2 fruit fly cellular contexts compared by ENCODE assay signal in genomic region chr3L:17992598-17992997, dm6.
A peak's percentile ranks its signal among the peaks of the same experiment; 100 is the strongest.
TF ChIP-seq lines count a peak whose summit lies in the region.

No protein-coding gene starts in this region.

- TF ChIP-seq CTCF in whole organism, embryonic (GFP tag; optimal IDR thresholded peaks at IDR 0.05; lab: Kevin White, UChicago), result no peak

TF ChIP-seq in whole organism, embryonic, 481 proteins besides CTCF, POLR2A, EP300 and RAD21 (continues in another document):
- TF ChIP-seq da (GFP tag; optimal IDR thresholded peaks at IDR 0.05; lab: Kevin White, UChicago), result no peak
- TF ChIP-seq CG3065 (GFP tag; optimal IDR thresholded peaks at IDR 0.05; lab: Kevin White, UChicago), result no peak
- TF ChIP-seq Tbp (GFP tag; optimal IDR thresholded peaks at IDR 0.05; lab: Kevin White, UChicago), result no peak
- no peak for TF ChIP-seq trh (GFP tag; optimal IDR thresholded peaks at IDR 0.05; lab: Kevin White, UChicago)
- TF ChIP-seq YL-1 (GFP tag; optimal IDR thresholded peaks at IDR 0.05; lab: Kevin White, UChicago), result no peak
- TF ChIP-seq lov (optimal IDR thresholded peaks at IDR 0.05; lab: Kevin White, UChicago), result no peak
- TF ChIP-seq lov (GFP tag; IDR thresholded peaks at IDR 0.05; lab: Robert Waterston, UW), result no peak
- TF ChIP-seq scrt (GFP tag; optimal IDR thresholded peaks at IDR 0.05; lab: Kevin White, UChicago), result peak; percentile 67
- no peak for TF ChIP-seq CG43689 (GFP tag; IDR thresholded peaks at IDR 0.05; lab: Robert Waterston, UW)
- no peak for TF ChIP-seq caup (GFP tag; optimal IDR thresholded peaks at IDR 0.05; lab: Kevin White, UChicago; ENCODE audit: severe bottlenecking)
- no peak for TF ChIP-seq CG8089 (GFP tag; optimal IDR thresholded peaks at IDR 0.05; lab: Kevin White, UChicago)
- TF ChIP-seq CG6791 (GFP tag; IDR thresholded peaks at IDR 0.05; lab: Robert Waterston, UW; ENCODE audit: partially characterized antibody), result 0 out of 3 replicates have a peak, but pooled peaks have one; percentile 11
- no peak for TF ChIP-seq CG16813 (GFP tag; IDR thresholded peaks at IDR 0.05; lab: Robert Waterston, UW; ENCODE audit: partially characterized antibody)
- TF ChIP-seq pum (GFP tag; optimal IDR thresholded peaks at IDR 0.05; lab: Kevin White, UChicago), result no peak
- no peak for TF ChIP-seq ash1 (GFP tag; optimal IDR thresholded peaks at IDR 0.05; lab: Kevin White, UChicago)
- no peak for TF ChIP-seq wor (GFP tag; IDR thresholded peaks at IDR 0.05; lab: Robert Waterston, UW)
- no peak for TF ChIP-seq Bteb2 (GFP tag; optimal IDR thresholded peaks at IDR 0.05; lab: Kevin White, UChicago)
- TF ChIP-seq CG4328 (GFP tag; optimal IDR thresholded peaks at IDR 0.05; lab: Kevin White, UChicago), result no peak
- TF ChIP-seq lmd (GFP tag; IDR thresholded peaks at IDR 0.05; lab: Robert Waterston, UW), result 0 out of 2 replicates have a peak, but pooled peaks have one; percentile 8
- no peak for TF ChIP-seq hth (optimal IDR thresholded peaks at IDR 0.05; lab: Kevin White, UChicago)
- peak; percentile 94 for TF ChIP-seq CG18476 (GFP tag; optimal IDR thresholded peaks at IDR 0.05; lab: Kevin White, UChicago)
- TF ChIP-seq Aef1 (GFP tag; IDR thresholded peaks at IDR 0.05; lab: Robert Waterston, UW), result no peak
- TF ChIP-seq toy (GFP tag; IDR thresholded peaks at IDR 0.05; lab: Robert Waterston, UW), result no peak
- no peak for TF ChIP-seq kay (GFP tag; optimal IDR thresholded peaks at IDR 0.05; lab: Kevin White, UChicago)
- no peak for TF ChIP-seq Six4 (GFP tag; optimal IDR thresholded peaks at IDR 0.05; lab: Kevin White, UChicago)
- no peak for TF ChIP-seq NC2β (GFP tag; optimal IDR thresholded peaks at IDR 0.05; lab: Kevin White, UChicago)
- TF ChIP-seq CrebB (tag; optimal IDR thresholded peaks at IDR 0.05; lab: Kevin White, UChicago), result no peak
- TF ChIP-seq CG11085 (GFP tag; IDR thresholded peaks at IDR 0.05; lab: Robert Waterston, UW), result no peak
- TF ChIP-seq CG10543 (GFP tag; optimal IDR thresholded peaks at IDR 0.05; lab: Kevin White, UChicago), result no peak
- no peak for TF ChIP-seq CG2120 (GFP tag; optimal IDR thresholded peaks at IDR 0.05; lab: Kevin White, UChicago)
- no peak for TF ChIP-seq CG12659 (GFP tag; optimal IDR thresholded peaks at IDR 0.05; lab: Kevin White, UChicago)
- TF ChIP-seq Meics (GFP tag; optimal IDR thresholded peaks at IDR 0.05; lab: Kevin White, UChicago), result no peak
- TF ChIP-seq BtbVII (GFP tag; optimal IDR thresholded peaks at IDR 0.05; lab: Kevin White, UChicago), result no peak
- no peak for TF ChIP-seq CG17568 (GFP tag; optimal IDR thresholded peaks at IDR 0.05; lab: Kevin White, UChicago)
- no peak for TF ChIP-seq Nf-YB (GFP tag; optimal IDR thresholded peaks at IDR 0.05; lab: Kevin White, UChicago)
- TF ChIP-seq CG30403 (GFP tag; optimal IDR thresholded peaks at IDR 0.05; lab: Kevin White, UChicago), result no peak
- TF ChIP-seq Gsc (GFP tag; IDR thresholded peaks at IDR 0.05; lab: Robert Waterston, UW), result no peak
- TF ChIP-seq CG3995 (GFP tag; optimal IDR thresholded peaks at IDR 0.05; lab: Kevin White, UChicago), result no peak
- TF ChIP-seq CG18764 (GFP tag; optimal IDR thresholded peaks at IDR 0.05; lab: Kevin White, UChicago), result no peak
- no peak for TF ChIP-seq CG34422 (GFP tag; IDR thresholded peaks at IDR 0.05; lab: Robert Waterston, UW)
- peak; percentile 98 for TF ChIP-seq Hey (tag; optimal IDR thresholded peaks at IDR 0.05; lab: Kevin White, UChicago)
- TF ChIP-seq shn (GFP tag; optimal IDR thresholded peaks at IDR 0.05; lab: Kevin White, UChicago), result no peak
- TF ChIP-seq chinmo (GFP tag; IDR thresholded peaks at IDR 0.05; lab: Robert Waterston, UW; ENCODE audit: partially characterized antibody), result no peak
- TF ChIP-seq CG2199 (GFP tag; IDR thresholded peaks at IDR 0.05; lab: Robert Waterston, UW), result no peak
- no peak for TF ChIP-seq repo (GFP tag; optimal IDR thresholded peaks at IDR 0.05; lab: Kevin White, UChicago)
- TF ChIP-seq chif (GFP tag; optimal IDR thresholded peaks at IDR 0.05; lab: Kevin White, UChicago), result no peak
- TF ChIP-seq Deaf1 (tag; optimal IDR thresholded peaks at IDR 0.05; lab: Kevin White, UChicago), result peak; percentile 49

TF ChIP-seq in whole organism, prepupa, 60 proteins besides CTCF, POLR2A, EP300 and RAD21:
- TF ChIP-seq CG9139 (GFP tag; optimal IDR thresholded peaks at IDR 0.05; lab: Kevin White, UChicago) (no peak), CG1621 (tag; optimal IDR thresholded peaks at IDR 0.05; lab: Kevin White, UChicago) (peak; percentile 35), Eip75B (GFP tag; optimal IDR thresholded peaks at IDR 0.05; lab: Kevin White, UChicago) (no peak), svp (GFP tag; lab: Kevin White, UChicago) (peak; percentile 0)
